Fruit fly (Drosophila melanogaster) whole organism, prepupa: ENCODE results near the gene Spn.

Experiments used
- Blimp-1 ChIP-seq: fragments of 200-800 bp; sonication (Bioruptor generic); optimal IDR thresholded peaks from 3 replicates; lab custom pipeline; 2017; ENCODE audit warnings: missing biosample characterization, missing genetic modification characterization, mild to moderate bottlenecking, moderate library complexity, missing genetic modification reagents
- CG6854 ChIP-seq: fragments of 200-800 bp; sonication (Bioruptor generic); optimal IDR thresholded peaks from 2 replicates; lab custom pipeline; 2017; ENCODE audit warnings: missing biosample characterization, mild to moderate bottlenecking, missing genetic modification characterization
- CG8632 ChIP-seq: fragments of 200-800 bp; sonication (Bioruptor generic); optimal IDR thresholded peaks from 3 replicates; lab custom pipeline; 2016; ENCODE audit warnings: missing biosample characterization, missing genetic modification characterization
- Lpt ChIP-seq: fragments of 200-800 bp; sonication (Bioruptor generic); optimal IDR thresholded peaks from 3 replicates; lab custom pipeline; 2016; ENCODE audit warnings: missing biosample characterization, missing genetic modification characterization

DNA sequence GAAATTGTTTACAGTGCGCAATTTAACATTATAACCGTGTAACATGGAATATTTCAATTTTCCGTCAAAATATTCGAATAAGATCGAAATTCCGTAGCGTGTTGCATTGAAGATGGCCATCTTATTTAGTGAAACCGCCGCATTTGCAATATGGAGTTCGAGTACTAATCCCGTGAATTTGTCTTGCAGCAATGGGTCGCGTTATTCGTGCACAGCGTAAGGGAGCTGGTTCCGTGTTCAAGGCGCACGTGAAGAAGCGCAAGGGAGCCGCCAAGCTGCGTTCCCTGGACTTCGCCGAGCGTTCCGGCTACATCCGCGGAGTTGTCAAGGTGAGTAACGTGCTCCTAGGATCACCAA, 33.4 kb upstream of the Spn start:
- TF ChIP-seq CG6854 (GFP tag; lab: Kevin White, UChicago) (no peak), CG8632 (GFP tag; lab: Kevin White, UChicago) (no peak), Blimp-1 (GFP tag; lab: Kevin White, UChicago) (no peak), Lpt (GFP tag; lab: Kevin White, UChicago) (no peak)
